Worm (Caenorhabditis elegans): ENCODE data around the gene cpsf-3.

The cpsf-3 gene

ce11 chrIV:13322429-13322828, 39.8 kb upstream of the cpsf-3 start (continued):
- TF ChIP-seq efl-1 (GFP tag; optimal IDR thresholded peaks at IDR 0.05) = no peak
- TF ChIP-seq K12H6.12 (tag; optimal IDR thresholded peaks at IDR 0.05) = no peak
- no peak for TF ChIP-seq sptf-2 (GFP tag; optimal IDR thresholded peaks at IDR 0.05)
- no peak for TF ChIP-seq Y79H2A.3 (GFP tag; conservative IDR thresholded peaks at IDR 0.05)
- no peak for TF ChIP-seq F22D6.2 (tag; optimal IDR thresholded peaks at IDR 0.05)
- peak; percentile 92 for TF ChIP-seq nhr-80 (tag; optimal IDR thresholded peaks at IDR 0.05)
- no peak for TF ChIP-seq F49E8.2 (tag; optimal IDR thresholded peaks at IDR 0.05; ENCODE audit: insufficient read depth)
- TF ChIP-seq F23B12.7 (tag; optimal IDR thresholded peaks at IDR 0.05; ENCODE audit: insufficient read depth) = no peak
- no peak for TF ChIP-seq dpl-1 (GFP tag; optimal IDR thresholded peaks at IDR 0.05)
- peak; percentile 52; the same call in 1 of the 2 replicates for TF ChIP-seq Y56A3A.18 (GFP tag; IDR thresholded peaks at IDR 0.05)
- TF ChIP-seq him-1 (tag; optimal IDR thresholded peaks at IDR 0.05) = no peak
- TF ChIP-seq atf-7 (tag; optimal IDR thresholded peaks at IDR 0.05) = peak; percentile 72
- peak; percentile 49 for TF ChIP-seq ets-4 (GFP tag; optimal IDR thresholded peaks at IDR 0.05)
- no peak for TF ChIP-seq cebp-2 (GFP tag; IDR thresholded peaks at IDR 0.05)
- TF ChIP-seq D2030.7 (GFP tag; IDR thresholded peaks at IDR 0.05) = no peak
- no peak for TF ChIP-seq rcor-1 (GFP tag; IDR thresholded peaks at IDR 0.05)
- TF ChIP-seq zim-3 (tag; optimal IDR thresholded peaks at IDR 0.05) = no peak
- TF ChIP-seq lag-1 (GFP tag; IDR thresholded peaks at IDR 0.05) = no peak
- peak; percentile 60; the same call in 1 of the 2 replicates for TF ChIP-seq Y53G8AR.9 (GFP tag; conservative IDR thresholded peaks at IDR 0.05)
- no peak for TF ChIP-seq Y95B8A.8 (GFP tag; IDR thresholded peaks at IDR 0.05)
- peak in 1 of 3 experiments; percentile 31 for TF ChIP-seq lin-35 (GFP tag; optimal IDR thresholded peaks at IDR 0.05)
- no peak for TF ChIP-seq T26A5.8 (tag; optimal IDR thresholded peaks at IDR 0.05)
- no peak for TF ChIP-seq mxl-1 (tag; optimal IDR thresholded peaks at IDR 0.05)
- TF ChIP-seq ztf-18 (tag; optimal IDR thresholded peaks at IDR 0.05) = peak; percentile 15
- TF ChIP-seq ceh-58 (GFP tag; IDR thresholded peaks at IDR 0.05) = no peak
- no peak for TF ChIP-seq ekl-4 (GFP tag; IDR thresholded peaks at IDR 0.05)
- no peak for TF ChIP-seq F37B4.10 (GFP tag; IDR thresholded peaks at IDR 0.05)
- TF ChIP-seq snpc-1.1 (tag; optimal IDR thresholded peaks at IDR 0.05; ENCODE audit: insufficient read depth) = no peak
- no peak for TF ChIP-seq attf-6 (GFP tag; IDR thresholded peaks at IDR 0.05)
- TF ChIP-seq ztf-25 (GFP tag; IDR thresholded peaks at IDR 0.05) = no peak
- no peak for TF ChIP-seq F52B5.7 (tag; optimal IDR thresholded peaks at IDR 0.05)
- TF ChIP-seq ZK185.1 (tag; optimal IDR thresholded peaks at IDR 0.05; ENCODE audit: poor library complexity, severe bottlenecking) = peak; percentile 29
- TF ChIP-seq ztf-22 (GFP tag; optimal IDR thresholded peaks at IDR 0.05) = peak; percentile 33
- TF ChIP-seq snpc-1.3 (tag; optimal IDR thresholded peaks at IDR 0.05; ENCODE audit: insufficient read depth) = no peak
- TF ChIP-seq let-607 (tag; optimal IDR thresholded peaks at IDR 0.05) = peak; percentile 28 to 68
- peak; percentile 50; the same call in 1 of the 2 replicates for TF ChIP-seq dox-1 (GFP tag; IDR thresholded peaks at IDR 0.05)
- TF ChIP-seq K11D2.4 (GFP tag; IDR thresholded peaks at IDR 0.05) = 0 out of 2 replicates have a peak, but pooled peaks have one; percentile 53
- TF ChIP-seq hmg-20 (GFP tag; IDR thresholded peaks at IDR 0.05) = no peak
- no peak for TF ChIP-seq ztf-3 (GFP tag; optimal IDR thresholded peaks at IDR 0.05)
- TF ChIP-seq C17E4.6 (GFP tag; IDR thresholded peaks at IDR 0.05) = no peak
- TF ChIP-seq zfh-2 (GFP tag; conservative IDR thresholded peaks at IDR 0.05) = peak; percentile 36; the same call in 1 of the 2 replicates
- TF ChIP-seq aptf-2 (GFP tag; conservative IDR thresholded peaks at IDR 0.05) = no peak
- TF ChIP-seq F10E7.11 (tag; optimal IDR thresholded peaks at IDR 0.05) = no peak
- TF ChIP-seq cebp-1 (GFP tag; IDR thresholded peaks at IDR 0.05) = no peak
- peak; percentile 71 for TF ChIP-seq cebp-1 (tag; optimal IDR thresholded peaks at IDR 0.05)
